Worm (Caenorhabditis elegans) whole organism, L3 larva: ENCODE data around the gene str-63.

ENCODE experiments used
- ama-1 ChIP-seq: fragments of 150-350 bp; optimal IDR thresholded peaks from 2 replicates; lab custom pipeline; 2018
- ceh-9 ChIP-seq: sonication (generic microtip); optimal IDR thresholded peaks from 2 replicates; lab custom pipeline; 2018; ENCODE audit warnings: missing biosample characterization, missing genetic modification characterization
- elt-1 ChIP-seq: fragments of 150-350 bp; optimal IDR thresholded peaks from 2 replicates; lab custom pipeline; 2014; ENCODE audit warnings: missing biosample characterization, missing genetic modification characterization
- elt-3 ChIP-seq, 3 experiments: fragments of 150-350 bp in 1 of 3; sonication (generic microtip) in 2 of 3; optimal IDR thresholded peaks; 2 replicates in 2 of 3; 4 replicates in 1 of 3; lab custom pipeline; 2014 to 2017; ENCODE audit warnings: missing biosample characterization in 3 of 3, missing genetic modification characterization in 3 of 3
- fkh-10 ChIP-seq: sonication (generic microtip); optimal IDR thresholded peaks from 2 replicates; lab custom pipeline; 2017; ENCODE audit warnings: missing biosample characterization, missing genetic modification reagents, missing genetic modification characterization
- lin-39 ChIP-seq: fragments of 150-350 bp; optimal IDR thresholded peaks from 2 replicates; lab custom pipeline; 2018; ENCODE audit warnings: missing biosample characterization, missing genetic modification reagents, missing genetic modification characterization
- mdl-1 ChIP-seq: fragments of 150-350 bp; optimal IDR thresholded peaks from 2 replicates; lab custom pipeline; 2014; ENCODE audit warnings: missing biosample characterization, missing genetic modification characterization
- nhr-12 ChIP-seq: fragments of 150-350 bp; optimal IDR thresholded peaks from 2 replicates; lab custom pipeline; 2014; ENCODE audit warnings: missing biosample characterization, missing genetic modification characterization
- nhr-25 ChIP-seq: sonication (generic microtip); optimal IDR thresholded peaks from 2 replicates; lab custom pipeline; 2017; ENCODE audit warnings: missing biosample characterization, missing genetic modification characterization
- nhr-28 ChIP-seq: fragments of 150-350 bp; optimal IDR thresholded peaks from 2 replicates; lab custom pipeline; 2014; ENCODE audit warnings: missing biosample characterization, missing genetic modification characterization
- snpc-4 ChIP-seq: fragments of 150-350 bp; optimal IDR thresholded peaks from 2 replicates; lab custom pipeline; 2014; ENCODE audit warnings: missing biosample characterization, missing genetic modification characterization
- tbx-2 ChIP-seq: sonication (generic microtip); optimal IDR thresholded peaks from 2 replicates; lab custom pipeline; 2016; ENCODE audit warnings: mild to moderate bottlenecking, missing genetic modification characterization, missing compliant biosample characterization
- unc-62 ChIP-seq: fragments of 150-350 bp; sonication (generic microtip); optimal IDR thresholded peaks from 4 replicates; lab custom pipeline; 2014; ENCODE audit warnings: missing biosample characterization, missing genetic modification reagents, missing genetic modification characterization
- ztf-11 ChIP-seq: fragments of 150-350 bp; optimal IDR thresholded peaks from 2 replicates; lab custom pipeline; 2014; ENCODE audit warnings: missing biosample characterization, missing genetic modification characterization

- TF ChIP-seq unc-62 (GFP tag; lab: Kevin White, UChicago) = no peak
- TF ChIP-seq nhr-12 (tag; lab: Kevin White, UChicago) = no peak
- TF ChIP-seq nhr-28 (tag; lab: Kevin White, UChicago) = no peak
- no peak for TF ChIP-seq elt-1 (tag; lab: Kevin White, UChicago)
- no peak for TF ChIP-seq elt-3 (tag; optimal IDR thresholded peaks at IDR 0.05; lab: Kevin White, UChicago)
- TF ChIP-seq ama-1 (lab: Kevin White, UChicago) = no peak
- TF ChIP-seq ztf-11 = no peak
- no peak for TF ChIP-seq tbx-2
- no peak for TF ChIP-seq mdl-1 (tag; lab: Kevin White, UChicago)
- no peak for TF ChIP-seq fkh-10 (GFP tag; lab: Kevin White, UChicago)
- no peak for TF ChIP-seq lin-39 (tag; lab: Kevin White, UChicago)
- no peak for TF ChIP-seq nhr-25 (tag; lab: Kevin White, UChicago)
- TF ChIP-seq ceh-9 (tag; lab: Kevin White, UChicago) = no peak
- no peak for TF ChIP-seq snpc-4 (tag; lab: Kevin White, UChicago)
Measured at ce11 chrV:3349877-3350276, 1.5 kb upstream of the str-63 start, which contains the start of gene C17B7.15.
